Worm (Caenorhabditis elegans) whole organism, young adult: ENCODE data around the gene clec-124.
"Not testable (repeated sequence)": the region's sequence is repeated elsewhere in the genome, so short reads cannot be mapped to it uniquely, and the experiment has no call there.

Source experiments
- B0261.1 ChIP-seq: sonication (generic microtip); optimal IDR thresholded peaks from 2 replicates; lab custom pipeline; 2016; ENCODE audit warnings: mild to moderate bottlenecking, missing genetic modification characterization, moderate library complexity, missing compliant biosample characterization
- F22D6.2 ChIP-seq: sonication (generic microtip); optimal IDR thresholded peaks from 2 replicates; lab custom pipeline; 2016; ENCODE audit warnings: mild to moderate bottlenecking, missing genetic modification characterization, missing compliant biosample characterization
- F57A8.1 ChIP-seq: fragments of 200-800 bp; sonication (Bioruptor generic); optimal IDR thresholded peaks from 2 replicates; lab custom pipeline; 2018; ENCODE audit warnings: mild to moderate bottlenecking, missing genetic modification characterization, moderate library complexity, missing compliant biosample characterization
- K12H6.12 ChIP-seq: fragments of 200-800 bp; sonication (Bioruptor generic); optimal IDR thresholded peaks from 2 replicates; lab custom pipeline; 2018; ENCODE audit warnings: mild to moderate bottlenecking, missing genetic modification characterization, missing compliant biosample characterization
- Y53F4B.3 ChIP-seq: fragments of 200-800 bp; sonication (Bioruptor generic); IDR thresholded peaks from 2 replicates; pipeline ENCODE4 v1.3.6; 2022; ENCODE audit warnings: missing genetic modification reagents, missing genetic modification characterization, missing compliant biosample characterization
- Y67H2A.10 ChIP-seq: fragments of 200-800 bp; sonication (Bioruptor generic); conservative IDR thresholded peaks from 2 replicates; pipeline ENCODE4 v1.3.6; 2022; ENCODE audit warnings: missing genetic modification reagents, missing genetic modification characterization, missing compliant biosample characterization
- akir-1 ChIP-seq: fragments of 200-800 bp; sonication (Bioruptor generic); optimal IDR thresholded peaks from 2 replicates; lab custom pipeline; 2018; ENCODE audit warnings: mild to moderate bottlenecking, missing genetic modification characterization, moderate library complexity, missing compliant biosample characterization
- aptf-2 ChIP-seq: fragments of 200-800 bp; sonication (Bioruptor generic); conservative IDR thresholded peaks from 2 replicates; pipeline ENCODE4 v1.3.6; 2022; ENCODE audit warnings: missing genetic modification reagents, missing genetic modification characterization, missing compliant biosample characterization
- athp-1 ChIP-seq: sonication (generic microtip); optimal IDR thresholded peaks from 2 replicates; lab custom pipeline; 2017; ENCODE audit warnings: mild to moderate bottlenecking, missing genetic modification characterization, missing compliant biosample characterization
- attf-3 ChIP-seq: fragments of 200-800 bp; sonication (Bioruptor generic); conservative IDR thresholded peaks from 2 replicates; pipeline ENCODE4 v1.3.6; 2022; ENCODE audit warnings: missing genetic modification reagents, missing genetic modification characterization, missing compliant biosample characterization
- attf-5 ChIP-seq: fragments of 200-800 bp; sonication (Bioruptor generic); optimal IDR thresholded peaks from 2 replicates; lab custom pipeline; 2018; ENCODE audit warnings: mild to moderate bottlenecking, missing genetic modification characterization, missing compliant biosample characterization
- attf-6 ChIP-seq: fragments of 200-800 bp; sonication (Bioruptor generic); IDR thresholded peaks from 2 replicates; pipeline ENCODE4 v1.3.6; 2022; ENCODE audit warnings: missing genetic modification reagents, missing genetic modification characterization, missing compliant biosample characterization
- ceh-91 ChIP-seq: fragments of 200-800 bp; sonication (Bioruptor generic); IDR thresholded peaks from 2 replicates; pipeline ENCODE4 v1.3.6; 2022; ENCODE audit warnings: missing genetic modification reagents, missing genetic modification characterization, missing compliant biosample characterization
- die-1 ChIP-seq: sonication (generic microtip); optimal IDR thresholded peaks from 2 replicates; lab custom pipeline; 2016; ENCODE audit warnings: missing genotype, mild to moderate bottlenecking, missing genetic modification characterization, missing compliant biosample characterization
- dpff-1 ChIP-seq: sonication (generic microtip); optimal IDR thresholded peaks from 2 replicates; lab custom pipeline; 2017; ENCODE audit warnings: mild to moderate bottlenecking, missing genetic modification characterization, missing compliant biosample characterization
- egl-18 ChIP-seq: fragments of 200-800 bp; sonication (Bioruptor generic); IDR thresholded peaks from 2 replicates; pipeline ENCODE4 v1.3.6; 2022; ENCODE audit warnings: missing genetic modification reagents, missing genetic modification characterization, missing compliant biosample characterization
- ekl-4 ChIP-seq: fragments of 200-800 bp; sonication (Bioruptor generic); IDR thresholded peaks from 2 replicates; pipeline ENCODE4 v1.3.6; 2022; ENCODE audit warnings: missing genetic modification reagents, missing genetic modification characterization, missing compliant biosample characterization
- hlh-26 ChIP-seq: fragments of 200-800 bp; sonication (Bioruptor generic); conservative IDR thresholded peaks from 2 replicates; pipeline ENCODE4 v1.3.6; 2022; ENCODE audit warnings: missing genetic modification reagents, missing genetic modification characterization, missing compliant biosample characterization
- hrde-1 ChIP-seq: sonication (generic microtip); optimal IDR thresholded peaks from 2 replicates; lab custom pipeline; 2016; ENCODE audit warnings: missing genetic modification characterization, mild to moderate bottlenecking, missing compliant biosample characterization, moderate library complexity, missing genotype, missing genetic modification reagents, borderline replicate concordance
- let-607 ChIP-seq, 2 experiments: fragments of 200-800 bp in 1 of 2; sonication (Bioruptor generic) in 1 of 2; sonication (generic microtip) in 1 of 2; optimal IDR thresholded peaks; 2 replicates each; lab custom pipeline; 2016 to 2018; ENCODE audit warnings: mild to moderate bottlenecking in 2 of 2, missing compliant biosample characterization in 2 of 2, missing genetic modification characterization in 2 of 2, moderate library complexity in 2 of 2, missing genotype in 1 of 2
- lin-40 ChIP-seq: sonication (generic microtip); optimal IDR thresholded peaks from 2 replicates; lab custom pipeline; 2016; ENCODE audit warnings: missing genetic modification characterization, mild to moderate bottlenecking, missing compliant biosample characterization, missing genotype, missing genetic modification reagents
- lsl-1 ChIP-seq: fragments of 200-800 bp; sonication (Bioruptor generic); optimal IDR thresholded peaks from 2 replicates; lab custom pipeline; 2018; ENCODE audit warnings: mild to moderate bottlenecking, missing genetic modification characterization, moderate library complexity, missing compliant biosample characterization
- lsy-27 ChIP-seq: sonication (generic microtip); optimal IDR thresholded peaks from 2 replicates; lab custom pipeline; 2017; ENCODE audit warnings: missing genetic modification characterization, mild to moderate bottlenecking, missing compliant biosample characterization, antibody characterized with exemption, missing genotype, borderline replicate concordance; ENCODE audit not compliant: insufficient read depth
- madf-3 ChIP-seq: fragments of 200-800 bp; sonication (Bioruptor generic); IDR thresholded peaks from 2 replicates; pipeline ENCODE4 v1.3.6; 2022; ENCODE audit warnings: missing genetic modification reagents, missing genetic modification characterization, missing compliant biosample characterization
- madf-6 ChIP-seq: fragments of 200-800 bp; sonication (Bioruptor generic); IDR thresholded peaks from 2 replicates; pipeline ENCODE4 v1.3.6; 2022; ENCODE audit warnings: missing genetic modification reagents, missing genetic modification characterization, missing compliant biosample characterization
- mcd-1 ChIP-seq: fragments of 200-800 bp; sonication (Bioruptor generic); IDR thresholded peaks from 2 replicates; pipeline ENCODE4 v1.3.6; 2022; ENCODE audit warnings: missing genetic modification reagents, missing genetic modification characterization, missing compliant biosample characterization
- mes-4 ChIP-seq: sonication (generic microtip); optimal IDR thresholded peaks from 2 replicates; lab custom pipeline; 2016; ENCODE audit warnings: missing genotype, missing genetic modification characterization, missing compliant biosample characterization
- nhr-27 ChIP-seq: fragments of 200-800 bp; sonication (Bioruptor generic); optimal IDR thresholded peaks from 2 replicates; lab custom pipeline; 2018; ENCODE audit warnings: mild to moderate bottlenecking, missing genetic modification characterization, moderate library complexity, missing compliant biosample characterization
- nhr-80 ChIP-seq: sonication (generic microtip); optimal IDR thresholded peaks from 2 replicates; lab custom pipeline; 2016; ENCODE audit warnings: missing genetic modification characterization, missing compliant biosample characterization
- nhr-90 ChIP-seq: sonication (generic microtip); optimal IDR thresholded peaks from 2 replicates; lab custom pipeline; 2016; ENCODE audit warnings: missing genotype, mild to moderate bottlenecking, missing genetic modification characterization, missing compliant biosample characterization
- rec-8 ChIP-seq, 2 experiments: sonication (generic microtip); optimal IDR thresholded peaks; 2 replicates each; lab custom pipeline; 2016; ENCODE audit warnings: mild to moderate bottlenecking in 2 of 2, missing genetic modification characterization in 2 of 2, missing genetic modification reagents in 2 of 2, missing genotype in 2 of 2, missing biosample characterization in 1 of 2, missing compliant biosample characterization in 1 of 2, moderate library complexity in 1 of 2

The clec-124 gene

ce11 chrII:3287073-3287472 lies 37.6 kb downstream of the clec-124 start, which contains the start of gene sri-63:
Gene sri-63 (plus strand): TSS chrII:3287373.
- TF ChIP-seq athp-1 (tag; lab: Kevin White, UChicago) (no peak), dpff-1 (tag; lab: Kevin White, UChicago) (no peak), mcd-1 (GFP tag; lab: Robert Waterston, UW) (no peak), nhr-27 (no peak), attf-5 (GFP tag; lab: Kevin White, UChicago) (no peak), attf-6 (no peak)

- TF ChIP-seq ceh-91; lsy-27 (tag; lab: Kevin White, UChicago); nhr-27: not testable (repeated sequence)
Measured at ce11 chrII:3290544-3290943, 41.0 kb downstream of the clec-124 start, which contains the start of gene F39E9.14. Gene F39E9.14 (minus strand): TSS chrII:3290644.

ce11 chrII:3295193-3295592 lies 45.7 kb downstream of the clec-124 start, which contains the start of gene btb-17:
Gene btb-17 (plus strand): TSS chrII:3295405.
- peak; percentile 35 for TF ChIP-seq nhr-80 (tag; lab: Kevin White, UChicago)
- no peak for TF ChIP-seq nhr-90 (tag; lab: Kevin White, UChicago)
- TF ChIP-seq, all 124 proteins: peak for 1

- TF ChIP-seq madf-3 (no peak), nhr-80 (tag; lab: Kevin White, UChicago) (peak; percentile 36), K12H6.12 (no peak)
Measured at ce11 chrII:3296644-3297043, 47.1 kb downstream of the clec-124 start, which contains the start of gene btb-16. Gene btb-16 (plus strand): TSS chrII:3296883.

ce11 chrII:3297914-3298313 lies 48.4 kb downstream of the clec-124 start, which contains the start of gene btb-18:
Gene btb-18 (plus strand): TSS chrII:3298214.
- TF ChIP-seq aptf-2 (GFP tag; lab: Robert Waterston, UW) (no peak), mes-4 (tag; lab: Kevin White, UChicago) (no peak), let-607 (tag; optimal IDR thresholded peaks at IDR 0.05; lab: Kevin White, UChicago) (no peak), ekl-4 (GFP tag; lab: Robert Waterston, UW) (no peak), die-1 (tag; lab: Kevin White, UChicago) (no peak)

ce11 chrII:3299457-3299856 lies 50.0 kb downstream of the clec-124 start, which contains the start of gene btb-22:
Gene btb-22 (plus strand): TSS chrII:3299757.
- TF ChIP-seq Y67H2A.10 (GFP tag; lab: Robert Waterston, UW) (no peak), F22D6.2 (tag; lab: Kevin White, UChicago) (no peak), F57A8.1 (GFP tag; lab: Kevin White, UChicago) (no peak), egl-18 (no peak), hlh-26 (no peak), Y53F4B.3 (no peak), nhr-90 (tag; lab: Kevin White, UChicago) (no peak), nhr-27 (no peak), B0261.1 (no peak), rec-8 (tag; optimal IDR thresholded peaks at IDR 0.05; lab: Kevin White, UChicago) (no peak), madf-6 (GFP tag; lab: Robert Waterston, UW) (no peak), let-607 (tag; optimal IDR thresholded peaks at IDR 0.05; lab: Kevin White, UChicago) (no peak), akir-1 (GFP tag; lab: Kevin White, UChicago) (no peak), mes-4 (tag; lab: Kevin White, UChicago) (no peak), lin-40 (no peak), lsl-1 (no peak), attf-3 (GFP tag; lab: Robert Waterston, UW) (no peak), hrde-1 (no peak)
